Worm (Caenorhabditis elegans): ENCODE measurements around the gene F09A5.2.

The F09A5.2 gene

ce11 chrX:13139493-13139892 lies 4.6 kb downstream of the F09A5.2 start, which contains the start of gene ttr-34:
Gene ttr-34, plus strand, starts transcription at chrX:13139793.
- TF ChIP-seq sox-4 (tag; optimal IDR thresholded peaks at IDR 0.05) (no peak), lin-14 (GFP tag; optimal IDR thresholded peaks at IDR 0.05) (no peak), ceh-90 (tag; optimal IDR thresholded peaks at IDR 0.05) (no peak), nhr-76 (tag; optimal IDR thresholded peaks at IDR 0.05) (no peak), swsn-7 (tag; optimal IDR thresholded peaks at IDR 0.05) (no peak), C16A3.4 (tag; optimal IDR thresholded peaks at IDR 0.05) (no peak)

ce11 chrX:13141440-13141839 lies 6.5 kb downstream of the F09A5.2 start, which contains the start of gene F09A5.3:
Gene F09A5.3, plus strand, starts transcription at chrX:13141601.
- peak; percentile 8 for TF ChIP-seq C16A3.4 (tag; optimal IDR thresholded peaks at IDR 0.05)
- no peak for TF ChIP-seq hlh-4 (tag; optimal IDR thresholded peaks at IDR 0.05)
- no peak for TF ChIP-seq C34B4.2 (tag; optimal IDR thresholded peaks at IDR 0.05)
- TF ChIP-seq mab-9 (GFP tag; IDR thresholded peaks at IDR 0.05): no peak
- TF ChIP-seq tlp-1 (tag; optimal IDR thresholded peaks at IDR 0.05): no peak
- no peak for TF ChIP-seq sptf-1 (tag; optimal IDR thresholded peaks at IDR 0.05)
- TF ChIP-seq elt-3 (tag; optimal IDR thresholded peaks at IDR 0.05): peak in 2 of 6 experiments; percentile 72 to 80
- TF ChIP-seq tbx-2 (tag; optimal IDR thresholded peaks at IDR 0.05): no peak
- no peak for TF ChIP-seq fos-1 (tag; optimal IDR thresholded peaks at IDR 0.05)
- TF ChIP-seq nhr-90 (tag; optimal IDR thresholded peaks at IDR 0.05; ENCODE audit: poor library complexity): peak; percentile 81
- TF ChIP-seq nhr-12 (tag; optimal IDR thresholded peaks at IDR 0.05): no peak
- TF ChIP-seq lir-3 (tag; optimal IDR thresholded peaks at IDR 0.05; ENCODE audit: poor library complexity): peak; percentile 47
- TF ChIP-seq grh-1 (GFP tag; IDR thresholded peaks at IDR 0.05): peak; percentile 61
- peak; percentile 74 for TF ChIP-seq mep-1 (tag; optimal IDR thresholded peaks at IDR 0.05)
- peak; percentile 83 for TF ChIP-seq nhr-20 (tag; optimal IDR thresholded peaks at IDR 0.05)
- TF ChIP-seq ztf-11 (tag; optimal IDR thresholded peaks at IDR 0.05): no peak
- no peak for TF ChIP-seq egl-27 (tag; optimal IDR thresholded peaks at IDR 0.05)
- TF ChIP-seq F16B12.6 (tag; optimal IDR thresholded peaks at IDR 0.05): no peak
- TF ChIP-seq nhr-84 (tag; optimal IDR thresholded peaks at IDR 0.05): no peak
- TF ChIP-seq dpl-1 (GFP tag; optimal IDR thresholded peaks at IDR 0.05): peak in 1 of 3 experiments; percentile 1
- TF ChIP-seq lin-39 (tag; optimal IDR thresholded peaks at IDR 0.05): no peak
- TF ChIP-seq fkh-8 (tag; optimal IDR thresholded peaks at IDR 0.05): no peak
- TF ChIP-seq nhr-11 (tag; optimal IDR thresholded peaks at IDR 0.05): no peak
- TF ChIP-seq jun-1 (tag; optimal IDR thresholded peaks at IDR 0.05): no peak
- no peak for TF ChIP-seq unc-98 (GFP tag; IDR thresholded peaks at IDR 0.05)
- TF ChIP-seq nhr-71 (tag; optimal IDR thresholded peaks at IDR 0.05): peak; percentile 84
- TF ChIP-seq fkh-4 (tag; optimal IDR thresholded peaks at IDR 0.05; ENCODE audit: borderline replicate concordance): no peak
- TF ChIP-seq snpc-4 (tag; optimal IDR thresholded peaks at IDR 0.05): no peak
- no peak for TF ChIP-seq ceh-88 (GFP tag; IDR thresholded peaks at IDR 0.05)
- peak; percentile 86 for TF ChIP-seq lin-14 (GFP tag; optimal IDR thresholded peaks at IDR 0.05)
- no peak for TF ChIP-seq Y116A8C.19 (tag; optimal IDR thresholded peaks at IDR 0.05; ENCODE audit: borderline replicate concordance)
- TF ChIP-seq ces-1 (GFP tag; optimal IDR thresholded peaks at IDR 0.05): no peak
- no peak for TF ChIP-seq zag-1 (tag; optimal IDR thresholded peaks at IDR 0.05)
- no peak for TF ChIP-seq ets-5 (GFP tag; IDR thresholded peaks at IDR 0.05)
- no peak for TF ChIP-seq pax-3 (tag; optimal IDR thresholded peaks at IDR 0.05)
- TF ChIP-seq zip-4 (GFP tag; optimal IDR thresholded peaks at IDR 0.05): no peak
- no peak for TF ChIP-seq aly-2 (tag; optimal IDR thresholded peaks at IDR 0.05)
- peak; percentile 57 for TF ChIP-seq rnt-1 (tag; optimal IDR thresholded peaks at IDR 0.05)
- no peak for TF ChIP-seq skn-1 (tag; optimal IDR thresholded peaks at IDR 0.05)
- peak; percentile 81 for TF ChIP-seq snu-23 (GFP tag; optimal IDR thresholded peaks at IDR 0.05)
- peak; percentile 66 for TF ChIP-seq nhr-19 (GFP tag; conservative IDR thresholded peaks at IDR 0.05)
- TF ChIP-seq unc-62 (GFP tag; optimal IDR thresholded peaks at IDR 0.05): no peak
- no peak for TF ChIP-seq ceh-8 (GFP tag; optimal IDR thresholded peaks at IDR 0.05)
- no peak for TF ChIP-seq ama-1 (optimal IDR thresholded peaks at IDR 0.05)
- no peak for TF ChIP-seq C04F5.9 (tag; optimal IDR thresholded peaks at IDR 0.05)
- TF ChIP-seq lin-15B (tag; optimal IDR thresholded peaks at IDR 0.05): no peak
- no peak for TF ChIP-seq mef-2 (tag; optimal IDR thresholded peaks at IDR 0.05)
- TF ChIP-seq unc-86 (tag; optimal IDR thresholded peaks at IDR 0.05): no peak

Data from whole organism, L1 larva.